Worm (Caenorhabditis elegans): ENCODE results near the gene F36H5.8.
"Not testable (repeated sequence)": the region's sequence is repeated elsewhere in the genome, so short reads cannot be mapped to it uniquely, and the experiment has no call there.

F36H5.8 gene

ce11 chrII:1782474-1782873, 32.0 kb upstream of the F36H5.8 start, which contains the start of gene math-4:
Gene math-4 (minus strand): TSS chrII:1782574.
- TF ChIP-seq ceh-45 (GFP tag; IDR thresholded peaks at IDR 0.05) = no peak
- no peak for TF ChIP-seq sdc-2 (tag; optimal IDR thresholded peaks at IDR 0.05)
- no peak for TF ChIP-seq nfya-1 (tag; optimal IDR thresholded peaks at IDR 0.05)
- TF ChIP-seq pros-1 (tag; optimal IDR thresholded peaks at IDR 0.05) = no peak
- TF ChIP-seq pat-9 (tag; optimal IDR thresholded peaks at IDR 0.05) = no peak
- TF ChIP-seq Y22D7AL.16 (tag; optimal IDR thresholded peaks at IDR 0.05) = no peak
- no peak for TF ChIP-seq K09A11.1 (tag; optimal IDR thresholded peaks at IDR 0.05; ENCODE audit: insufficient read depth)
- TF ChIP-seq rnt-1 (tag; optimal IDR thresholded peaks at IDR 0.05) = no peak
- no peak for TF ChIP-seq pha-4 (tag; optimal IDR thresholded peaks at IDR 0.05)
- no peak for TF ChIP-seq T23F11.4 (GFP tag; optimal IDR thresholded peaks at IDR 0.05)
- TF ChIP-seq ceh-31 (tag; optimal IDR thresholded peaks at IDR 0.05) = no peak
- no peak for TF ChIP-seq unc-86 (tag; optimal IDR thresholded peaks at IDR 0.05)
- TF ChIP-seq ref-2 (tag; optimal IDR thresholded peaks at IDR 0.05) = no peak
- no peak for TF ChIP-seq tbx-2 (tag; optimal IDR thresholded peaks at IDR 0.05)

ce11 chrII:1775234-1775633, 24.7 kb upstream of the F36H5.8 start, which contains the start of gene F36H5.14:
Gene F36H5.14 (plus strand): TSS chrII:1775534.
- TF ChIP-seq madf-2, ztf-16, ahr-1 (tag; optimal IDR thresholded peaks at IDR 0.05): not testable (repeated sequence)

ce11 chrII:1771785-1772184, 21.3 kb upstream of the F36H5.8 start, which contains the start of gene math-3:
Gene math-3 (plus strand): TSS chrII:1772085.
- TF ChIP-seq tbx-7 (tag; optimal IDR thresholded peaks at IDR 0.05) (no peak), hlh-15 (tag; optimal IDR thresholded peaks at IDR 0.05) (no peak), fkh-10 (GFP tag; optimal IDR thresholded peaks at IDR 0.05) (no peak), ceh-48 (tag; optimal IDR thresholded peaks at IDR 0.05) (no peak), K09A11.1 (tag; optimal IDR thresholded peaks at IDR 0.05; ENCODE audit: insufficient read depth) (no peak), ceh-6 (GFP tag; optimal IDR thresholded peaks at IDR 0.05) (no peak), pqm-1 (tag; optimal IDR thresholded peaks at IDR 0.05) (no peak), T23F11.4 (GFP tag; optimal IDR thresholded peaks at IDR 0.05) (no peak), hlh-6 (tag; optimal IDR thresholded peaks at IDR 0.05) (no peak), C08G9.2 (tag; optimal IDR thresholded peaks at IDR 0.05) (no peak), fax-1 (tag; optimal IDR thresholded peaks at IDR 0.05) (no peak), ahr-1 (tag; optimal IDR thresholded peaks at IDR 0.05) (no peak), ets-4 (tag; optimal IDR thresholded peaks at IDR 0.05) (no peak), unc-42 (tag; optimal IDR thresholded peaks at IDR 0.05) (no peak), syd-9 (tag; optimal IDR thresholded peaks at IDR 0.05) (no peak)

ce11 chrII:1771347-1771746, 20.9 kb upstream of the F36H5.8 start, which contains the start of gene math-26:
Gene math-26 (plus strand): TSS chrII:1771647.
- not testable (repeated sequence) for TF ChIP-seq C38D4.7 (GFP tag; optimal IDR thresholded peaks at IDR 0.05); unc-42 (tag; optimal IDR thresholded peaks at IDR 0.05); ama-1 (optimal IDR thresholded peaks at IDR 0.05)

- TF ChIP-seq hlh-15 (tag; optimal IDR thresholded peaks at IDR 0.05) (no peak), unc-86 (tag; optimal IDR thresholded peaks at IDR 0.05) (no peak), pqm-1 (tag; optimal IDR thresholded peaks at IDR 0.05) (no peak), C38D4.7 (GFP tag; optimal IDR thresholded peaks at IDR 0.05) (no peak), ahr-1 (tag; optimal IDR thresholded peaks at IDR 0.05) (no peak), fkh-10 (GFP tag; optimal IDR thresholded peaks at IDR 0.05) (no peak), mec-3 (tag; optimal IDR thresholded peaks at IDR 0.05; ENCODE audit: borderline replicate concordance) (no peak), unc-55 (GFP tag; optimal IDR thresholded peaks at IDR 0.05) (no peak), K09A11.1 (tag; optimal IDR thresholded peaks at IDR 0.05; ENCODE audit: insufficient read depth) (no peak), hlh-30 (tag; optimal IDR thresholded peaks at IDR 0.05; ENCODE audit: insufficient read depth) (no peak), ets-4 (tag; optimal IDR thresholded peaks at IDR 0.05) (no peak), unc-3 (GFP tag; conservative IDR thresholded peaks at IDR 0.05) (no peak), unc-3 (tag; optimal IDR thresholded peaks at IDR 0.05) (no peak), ceh-19 (GFP tag; optimal IDR thresholded peaks at IDR 0.05) (no peak), tbx-7 (tag; optimal IDR thresholded peaks at IDR 0.05) (no peak), C08G9.2 (tag; optimal IDR thresholded peaks at IDR 0.05) (no peak), odd-2 (tag; optimal IDR thresholded peaks at IDR 0.05) (no peak), ceh-2 (tag; optimal IDR thresholded peaks at IDR 0.05) (no peak), nhr-11 (tag; optimal IDR thresholded peaks at IDR 0.05) (no peak), rnt-1 (tag; optimal IDR thresholded peaks at IDR 0.05) (no peak), ceh-18 (tag; optimal IDR thresholded peaks at IDR 0.05) (no peak)
These were observed 16.2 kb upstream of the F36H5.8 start for ce11 chrII:1766715-1767114.
